Worm (Caenorhabditis elegans) whole organism, mixed stage, embryonic: ENCODE measurements around the gene tag-89.

Source experiments
- blmp-1 ChIP-seq: fragments of 150-350 bp; optimal IDR thresholded peaks from 2 replicates; lab custom pipeline; 2014; ENCODE audit warnings: missing biosample characterization, missing genetic modification characterization
- ceh-39 ChIP-seq: fragments of 150-350 bp; optimal IDR thresholded peaks from 2 replicates; lab custom pipeline; 2014; ENCODE audit warnings: missing biosample characterization, missing genetic modification characterization
- ceh-43 ChIP-seq: fragments of 200-800 bp; sonication (Bioruptor generic); optimal IDR thresholded peaks from 2 replicates; lab custom pipeline; 2018; ENCODE audit warnings: mild to moderate bottlenecking, missing genetic modification characterization, moderate library complexity, missing compliant biosample characterization
- elt-1 ChIP-seq: sonication (generic microtip); optimal IDR thresholded peaks from 2 replicates; lab custom pipeline; 2017; ENCODE audit warnings: missing genetic modification characterization, mild to moderate bottlenecking, missing compliant biosample characterization, antibody characterized with exemption, moderate library complexity, borderline replicate concordance; ENCODE audit not compliant: insufficient read depth
- lin-13 ChIP-seq: fragments of 150-350 bp; optimal IDR thresholded peaks from 2 replicates; lab custom pipeline; 2014; ENCODE audit warnings: missing biosample characterization, missing genetic modification characterization
- nhr-28 ChIP-seq: fragments of 150-350 bp; optimal IDR thresholded peaks from 2 replicates; lab custom pipeline; 2014; ENCODE audit warnings: missing biosample characterization, missing genetic modification characterization
- nhr-76 ChIP-seq: sonication (generic microtip); optimal IDR thresholded peaks from 2 replicates; lab custom pipeline; 2017; ENCODE audit warnings: missing biosample characterization, missing genetic modification characterization
- snpc-4 ChIP-seq: fragments of 150-350 bp; optimal IDR thresholded peaks from 2 replicates; lab custom pipeline; 2014; ENCODE audit warnings: missing biosample characterization, missing genetic modification characterization
- sptf-1 ChIP-seq: sonication (generic microtip); optimal IDR thresholded peaks from 2 replicates; lab custom pipeline; 2017; ENCODE audit warnings: mild to moderate bottlenecking, missing genetic modification characterization, moderate library complexity, missing compliant biosample characterization
- unc-62 ChIP-seq: fragments of 150-350 bp; optimal IDR thresholded peaks from 2 replicates; lab custom pipeline; 2014; ENCODE audit warnings: missing biosample characterization, missing genetic modification reagents, missing genetic modification characterization
- ztf-11 ChIP-seq: fragments of 150-350 bp; optimal IDR thresholded peaks from 2 replicates; lab custom pipeline; 2014; ENCODE audit warnings: missing biosample characterization, missing genetic modification characterization

ce11 chrIV:11348822-11349221, 45.5 kb upstream of the tag-89 start:
- no peak for TF ChIP-seq sptf-1 (tag; lab: Kevin White, UChicago)
- no peak for TF ChIP-seq blmp-1 (tag; lab: Kevin White, UChicago)
- no peak for TF ChIP-seq ztf-11 (tag; lab: Kevin White, UChicago)
- TF ChIP-seq ceh-39 (tag; lab: Kevin White, UChicago): no peak
- TF ChIP-seq unc-62 (GFP tag; lab: Kevin White, UChicago): no peak
- TF ChIP-seq nhr-76 (tag; lab: Kevin White, UChicago): no peak
- no peak for TF ChIP-seq nhr-28 (tag; lab: Kevin White, UChicago)
- no peak for TF ChIP-seq lin-13 (tag; lab: Kevin White, UChicago)
- TF ChIP-seq snpc-4 (tag; lab: Kevin White, UChicago): no peak
- TF ChIP-seq ceh-43 (GFP tag; lab: Kevin White, UChicago): no peak
- no peak for TF ChIP-seq elt-1 (tag; lab: Kevin White, UChicago)
